Worm (Caenorhabditis elegans): ENCODE data around the gene C14B4.2.

DNA sequence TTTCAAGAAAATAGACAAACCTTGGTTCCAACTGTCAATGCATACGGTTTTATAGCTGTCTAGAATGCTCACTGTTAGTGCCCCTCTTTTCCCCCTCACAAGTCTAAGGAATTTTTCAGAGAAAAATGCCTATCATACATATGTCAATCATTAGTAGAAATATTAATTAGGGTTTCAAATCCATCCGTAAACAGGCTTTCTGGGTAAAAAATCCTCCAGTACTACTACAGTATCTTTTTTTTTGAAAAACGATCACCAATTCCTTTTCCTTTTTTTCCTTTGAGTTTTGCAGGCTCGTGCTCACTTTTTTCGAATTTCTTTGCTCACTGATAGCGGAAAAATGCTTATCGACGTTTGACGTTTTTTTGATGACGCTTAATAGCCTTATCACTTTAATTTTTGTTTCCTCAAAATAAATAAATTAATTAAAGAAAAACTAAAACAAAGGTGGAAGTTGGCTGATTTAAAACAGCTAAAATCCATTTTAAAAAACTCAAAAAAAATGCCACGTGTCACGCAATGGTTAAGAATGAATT is 42.9 kb downstream of the C14B4.2 start, which contains the start of gene C43D7.7:
- TF ChIP-seq dao-5 (tag; optimal IDR thresholded peaks at IDR 0.05) (no peak), him-1 (tag; optimal IDR thresholded peaks at IDR 0.05) (no peak)

Data from whole organism, L4/young adult.